Worm (Caenorhabditis elegans) whole organism, L4 larva: Measurements from ENCODE around the gene C08B6.10.

Experiments used
- F10B5.3 ChIP-seq: sonication (generic microtip); optimal IDR thresholded peaks from 2 replicates; lab custom pipeline; 2016; ENCODE audit warnings: mild to moderate bottlenecking, missing genetic modification characterization, missing compliant biosample characterization
- F37D6.2 ChIP-seq: sonication (generic microtip); optimal IDR thresholded peaks from 2 replicates; lab custom pipeline; 2016; ENCODE audit warnings: mild to moderate bottlenecking, missing genetic modification characterization, missing compliant biosample characterization
- T20F7.1 ChIP-seq: fragments of 200-800 bp; sonication (Bioruptor generic); optimal IDR thresholded peaks from 2 replicates; lab custom pipeline; 2018; ENCODE audit warnings: mild to moderate bottlenecking, missing genetic modification characterization, missing compliant biosample characterization
- Y105C5A.15 ChIP-seq: fragments of 200-800 bp; sonication (Bioruptor generic); IDR thresholded peaks from 2 replicates; pipeline ENCODE4 v1.3.6; 2022; ENCODE audit warnings: missing genetic modification characterization, missing compliant biosample characterization
- ZK337.2 ChIP-seq: fragments of 200-800 bp; sonication (Bioruptor generic); IDR thresholded peaks from 2 replicates; pipeline ENCODE4 v1.3.6; 2022; ENCODE audit warnings: missing genetic modification reagents, missing genetic modification characterization, missing compliant biosample characterization
- ZK546.5 ChIP-seq, 2 experiments: sonication (generic microtip); optimal IDR thresholded peaks; 2 replicates each; lab custom pipeline; 2017; ENCODE audit warnings: missing biosample characterization in 2 of 2, missing genetic modification characterization in 2 of 2
- aha-1 ChIP-seq: fragments of 150-350 bp; peaks from one replicate; lab custom pipeline; 2014; ENCODE audit warnings: missing biosample characterization, missing genetic modification characterization
- aly-2 ChIP-seq: sonication (generic microtip); optimal IDR thresholded peaks from 2 replicates; lab custom pipeline; 2018; ENCODE audit warnings: missing biosample characterization, missing genetic modification characterization
- ama-1 ChIP-seq: fragments of 150-350 bp; optimal IDR thresholded peaks from 2 replicates; lab custom pipeline; 2014; ENCODE audit warnings: inconsistent platforms, mixed read lengths
- ceh-62 ChIP-seq: sonication (generic microtip); optimal IDR thresholded peaks from 2 replicates; lab custom pipeline; 2017; ENCODE audit warnings: missing biosample characterization, missing genetic modification characterization
- ceh-82 ChIP-seq: sonication (generic microtip); optimal IDR thresholded peaks from 2 replicates; lab custom pipeline; 2017; ENCODE audit warnings: missing biosample characterization, missing genetic modification characterization
- ces-1 ChIP-seq: fragments of 150-350 bp; sonication (generic microtip); optimal IDR thresholded peaks from 4 replicates; lab custom pipeline; 2014; ENCODE audit warnings: missing biosample characterization, missing genetic modification reagents, missing genetic modification characterization
- ctbp-1 ChIP-seq: fragments of 200-800 bp; sonication (Bioruptor generic); IDR thresholded peaks from 2 replicates; pipeline ENCODE4 v1.3.6; 2022; ENCODE audit warnings: missing genetic modification reagents, missing genetic modification characterization, missing compliant biosample characterization
- daf-12 ChIP-seq: fragments of 150-350 bp; optimal IDR thresholded peaks from 2 replicates; lab custom pipeline; 2014; ENCODE audit warnings: missing biosample characterization, missing genetic modification reagents, missing genetic modification characterization
- daf-16 ChIP-seq, 3 experiments: sonication (generic microtip); optimal IDR thresholded peaks; 2 replicates each; lab custom pipeline; 2016 to 2017; ENCODE audit warnings: missing genetic modification characterization in 3 of 3, missing genetic modification reagents in 3 of 3, mild to moderate bottlenecking in 2 of 3, missing compliant biosample characterization in 2 of 3, missing biosample characterization in 1 of 3, moderate library complexity in 1 of 3
- dmd-8 ChIP-seq: fragments of 200-800 bp; sonication (Bioruptor generic); IDR thresholded peaks from 2 replicates; pipeline ENCODE4 v1.3.6; 2022; ENCODE audit warnings: missing genetic modification characterization, missing compliant biosample characterization
- dmd-9 ChIP-seq: fragments of 200-800 bp; sonication (Bioruptor generic); IDR thresholded peaks from 2 replicates; pipeline ENCODE4 v1.3.6; 2022; ENCODE audit warnings: missing genetic modification reagents, missing genetic modification characterization, missing compliant biosample characterization
- dpl-1 ChIP-seq: fragments of 150-350 bp; optimal IDR thresholded peaks from 2 replicates; lab custom pipeline; 2014; ENCODE audit warnings: missing biosample characterization, missing genetic modification reagents, missing genetic modification characterization
- egl-27 ChIP-seq: sonication (generic microtip); optimal IDR thresholded peaks from 3 replicates; lab custom pipeline; 2017; ENCODE audit warnings: missing biosample characterization, missing genetic modification reagents, missing genetic modification characterization
- egl-43 ChIP-seq: fragments of 200-800 bp; sonication (Bioruptor generic); IDR thresholded peaks from 2 replicates; pipeline ENCODE4 v1.3.6; 2022; ENCODE audit warnings: missing genetic modification reagents, missing genetic modification characterization, missing compliant biosample characterization
- fos-1 ChIP-seq: fragments of 150-350 bp; optimal IDR thresholded peaks from 2 replicates; lab custom pipeline; 2014; ENCODE audit warnings: missing biosample characterization, missing genetic modification characterization
- hif-1 ChIP-seq, 2 experiments: sonication (generic microtip); optimal IDR thresholded peaks; 2 replicates each; lab custom pipeline; 2016 to 2017; ENCODE audit warnings: missing compliant biosample characterization in 2 of 2, missing genetic modification characterization in 2 of 2, missing genetic modification reagents in 2 of 2, missing genotype in 2 of 2, mild to moderate bottlenecking in 1 of 2
- hlh-11 ChIP-seq: fragments of 200-800 bp; sonication (Bioruptor generic); optimal IDR thresholded peaks from 2 replicates; lab custom pipeline; 2018; ENCODE audit warnings: mild to moderate bottlenecking, missing genetic modification characterization, missing compliant biosample characterization
- hmg-1.1 ChIP-seq: fragments of 200-800 bp; sonication (Bioruptor generic); IDR thresholded peaks from 2 replicates; pipeline ENCODE4 v1.3.6; 2022; ENCODE audit warnings: missing genetic modification reagents, missing genetic modification characterization, missing compliant biosample characterization
- jun-1 ChIP-seq: fragments of 150-350 bp; optimal IDR thresholded peaks from 2 replicates; lab custom pipeline; 2014; ENCODE audit warnings: missing biosample characterization, missing genetic modification reagents, missing genetic modification characterization
- lim-7 ChIP-seq: fragments of 200-800 bp; sonication (Bioruptor generic); IDR thresholded peaks from 2 replicates; pipeline ENCODE4 v1.3.6; 2022; ENCODE audit warnings: missing genetic modification characterization, missing compliant biosample characterization
- lin-1 ChIP-seq: fragments of 200-800 bp; sonication (Bioruptor generic); IDR thresholded peaks from 2 replicates; pipeline ENCODE4 v1.3.6; 2022; ENCODE audit warnings: missing genetic modification reagents, missing genetic modification characterization, missing compliant biosample characterization
- lin-15B ChIP-seq: fragments of 150-350 bp; sonication (generic microtip); optimal IDR thresholded peaks from 3 replicates; lab custom pipeline; 2014; ENCODE audit warnings: missing biosample characterization, missing genetic modification characterization
- lin-29 ChIP-seq: fragments of 200-800 bp; sonication (Bioruptor generic); IDR thresholded peaks from 2 replicates; pipeline ENCODE4 v1.3.6; 2022; ENCODE audit warnings: missing genetic modification reagents, missing genetic modification characterization, missing compliant biosample characterization
- lin-38 ChIP-seq: fragments of 200-800 bp; sonication (Bioruptor generic); IDR thresholded peaks from 2 replicates; pipeline ENCODE4 v1.3.6; 2022; ENCODE audit warnings: missing genetic modification reagents, missing genetic modification characterization, missing compliant biosample characterization
- lsy-2 ChIP-seq, 2 experiments: fragments of 150-350 bp in 1 of 2; sonication (generic microtip) in 1 of 2; optimal IDR thresholded peaks; 2 replicates each; lab custom pipeline; 2014 to 2017; ENCODE audit warnings: missing biosample characterization in 2 of 2, missing genetic modification characterization in 2 of 2
- madf-5 ChIP-seq, 2 experiments: fragments of 200-800 bp; sonication (Bioruptor generic); IDR thresholded peaks; 2 replicates each; pipeline ENCODE4 v1.3.6; 2022; ENCODE audit warnings: missing compliant biosample characterization in 2 of 2, missing genetic modification characterization in 2 of 2
- mdl-1 ChIP-seq, 2 experiments: fragments of 150-350 bp in 1 of 2; sonication (generic microtip) in 1 of 2; optimal IDR thresholded peaks; 2 replicates each; lab custom pipeline; 2014 to 2017; ENCODE audit warnings: missing biosample characterization in 2 of 2, missing genetic modification characterization in 2 of 2
- mdt-29 ChIP-seq: fragments of 200-800 bp; sonication (Bioruptor generic); IDR thresholded peaks from 2 replicates; pipeline ENCODE4 v1.3.6; 2022; ENCODE audit warnings: missing genetic modification reagents, missing genetic modification characterization, missing compliant biosample characterization
- mep-1 ChIP-seq: fragments of 150-350 bp; sonication (generic microtip); optimal IDR thresholded peaks from 3 replicates; lab custom pipeline; 2014; ENCODE audit warnings: missing biosample characterization, missing genetic modification characterization
- nhr-10 ChIP-seq: fragments of 150-350 bp; optimal IDR thresholded peaks from 2 replicates; lab custom pipeline; 2014; ENCODE audit warnings: missing biosample characterization, missing genetic modification characterization
- nhr-102 ChIP-seq: sonication (generic microtip); optimal IDR thresholded peaks from 2 replicates; lab custom pipeline; 2016; ENCODE audit warnings: mild to moderate bottlenecking, missing genetic modification characterization, moderate library complexity, missing compliant biosample characterization
- nhr-11 ChIP-seq: fragments of 150-350 bp; optimal IDR thresholded peaks from 2 replicates; lab custom pipeline; 2014; ENCODE audit warnings: missing biosample characterization, missing genetic modification characterization
- nhr-237 ChIP-seq: sonication (generic microtip); optimal IDR thresholded peaks from 2 replicates; lab custom pipeline; 2017; ENCODE audit warnings: missing biosample characterization, missing genetic modification characterization
- nhr-42 ChIP-seq: fragments of 200-800 bp; sonication (Bioruptor generic); IDR thresholded peaks from 2 replicates; pipeline ENCODE4 v1.3.6; 2022; ENCODE audit warnings: missing genetic modification characterization, missing compliant biosample characterization
- php-3 ChIP-seq: fragments of 200-800 bp; sonication (Bioruptor generic); IDR thresholded peaks from 2 replicates; pipeline ENCODE4 v1.3.6; 2022; ENCODE audit warnings: missing genetic modification reagents, missing genetic modification characterization, missing compliant biosample characterization
- pqm-1 ChIP-seq: sonication (generic microtip); optimal IDR thresholded peaks from 2 replicates; lab custom pipeline; 2017; ENCODE audit warnings: missing biosample characterization, missing genetic modification characterization
- rbr-2 ChIP-seq: sonication (generic microtip); optimal IDR thresholded peaks from 2 replicates; lab custom pipeline; 2016; ENCODE audit warnings: missing genotype, missing genetic modification characterization, missing compliant biosample characterization
- saeg-2 ChIP-seq: fragments of 200-800 bp; sonication (Bioruptor generic); IDR thresholded peaks from 2 replicates; pipeline ENCODE4 v1.3.6; 2022; ENCODE audit warnings: missing genetic modification reagents, missing genetic modification characterization, missing compliant biosample characterization
- set-16 ChIP-seq: fragments of 200-800 bp; sonication (Bioruptor generic); IDR thresholded peaks from 2 replicates; pipeline ENCODE4 v1.3.6; 2022; ENCODE audit warnings: missing genetic modification reagents, missing genetic modification characterization, missing compliant biosample characterization
- snpc-4 ChIP-seq: fragments of 150-350 bp; optimal IDR thresholded peaks from 2 replicates; lab custom pipeline; 2014; ENCODE audit warnings: missing biosample characterization, missing genetic modification characterization
- tag-97 ChIP-seq: fragments of 200-800 bp; sonication (Bioruptor generic); IDR thresholded peaks from 2 replicates; pipeline ENCODE4 v1.3.6; 2022; ENCODE audit warnings: missing genetic modification characterization, missing compliant biosample characterization
- unc-130 ChIP-seq: sonication (generic microtip); optimal IDR thresholded peaks from 2 replicates; lab custom pipeline; 2016; ENCODE audit warnings: missing genetic modification reagents, missing genetic modification characterization, missing compliant biosample characterization
- unc-62 ChIP-seq, 3 experiments: fragments of 150-350 bp in 1 of 3; sonication (generic microtip); optimal IDR thresholded peaks in 2 of 3; peaks in 1 of 3; 1 replicate in 1 of 3; 2 replicates in 2 of 3; lab custom pipeline; 2014 to 2017; ENCODE audit warnings: missing biosample characterization in 3 of 3, missing genetic modification characterization in 3 of 3, missing genetic modification reagents in 3 of 3, missing genotype in 1 of 3
- zfp-2 ChIP-seq: sonication (generic microtip); optimal IDR thresholded peaks from 2 replicates; lab custom pipeline; 2016; ENCODE audit warnings: mild to moderate bottlenecking, missing genetic modification characterization, missing compliant biosample characterization
- ztf-11 ChIP-seq: fragments of 150-350 bp; optimal IDR thresholded peaks from 2 replicates; lab custom pipeline; 2014; ENCODE audit warnings: missing biosample characterization, missing genetic modification characterization
- ztf-7 ChIP-seq: fragments of 150-350 bp; optimal IDR thresholded peaks from 2 replicates; lab custom pipeline; 2014; ENCODE audit warnings: missing biosample characterization, missing genetic modification characterization

The C08B6.10 gene

ce11 chrV:10174632-10175075, 49.4 kb downstream of the C08B6.10 start (continued):
- TF ChIP-seq ztf-11 (tag; lab: Kevin White, UChicago) (no peak), snpc-4 (tag; lab: Kevin White, UChicago) (no peak), rbr-2 (tag; lab: Kevin White, UChicago) (peak; percentile 89), F10B5.3 (tag; lab: Kevin White, UChicago) (no peak), nhr-10 (no peak), unc-62 (GFP tag; optimal IDR thresholded peaks at IDR 0.05 in 1 of 2; lab: Kevin White, UChicago) (peak in 1 of 2 experiments; percentile 1), unc-62 (tag; optimal IDR thresholded peaks at IDR 0.05; lab: Kevin White, UChicago) (peak; percentile 33), ceh-82 (tag; lab: Kevin White, UChicago) (no peak), F37D6.2 (tag; lab: Kevin White, UChicago) (peak; percentile 84), nhr-102 (tag; lab: Kevin White, UChicago) (no peak), daf-12 (tag; lab: Kevin White, UChicago) (no peak), dmd-9 (GFP tag; lab: Robert Waterston, UW) (no peak), ztf-7 (tag; lab: Kevin White, UChicago) (no peak), aly-2 (tag; lab: Kevin White, UChicago) (no peak), jun-1 (no peak), aha-1 (tag; lab: Kevin White, UChicago) (peak; percentile 100), madf-5 (GFP tag; IDR thresholded peaks at IDR 0.05; lab: Robert Waterston, UW) (no peak), ceh-62 (tag; lab: Kevin White, UChicago) (no peak), zfp-2 (tag; lab: Kevin White, UChicago) (no peak), nhr-42 (0 out of 2 replicates have a peak, but pooled peaks have one; percentile 15), hmg-1.1 (GFP tag; lab: Robert Waterston, UW) (peak; percentile 82), mep-1 (tag; lab: Kevin White, UChicago) (peak; percentile 85), daf-16 (GFP tag; optimal IDR thresholded peaks at IDR 0.05; lab: Kevin White, UChicago) (no peak), daf-16 (tag; optimal IDR thresholded peaks at IDR 0.05; lab: Kevin White, UChicago) (no peak), ama-1 (no peak), saeg-2 (GFP tag; lab: Robert Waterston, UW) (0 out of 2 replicates have a peak, but pooled peaks have one; percentile 26), pqm-1 (no peak), hlh-11 (tag; lab: Kevin White, UChicago) (peak; percentile 56), ZK337.2 (no peak), egl-27 (no peak), hif-1 (tag; optimal IDR thresholded peaks at IDR 0.05; lab: Kevin White, UChicago) (peak in 1 of 2 experiments; percentile 66), egl-43 (GFP tag; lab: Robert Waterston, UW) (peak; percentile 84), mdt-29 (GFP tag; lab: Robert Waterston, UW) (0 out of 2 replicates have a peak, but pooled peaks have one; percentile 25), nhr-11 (peak; percentile 86), Y105C5A.15 (GFP tag; lab: Robert Waterston, UW) (no peak), lin-1 (GFP tag; lab: Robert Waterston, UW) (no peak), lim-7 (GFP tag; lab: Robert Waterston, UW) (no peak), lin-15B (tag; lab: Kevin White, UChicago) (no peak), tag-97 (GFP tag; lab: Robert Waterston, UW) (no peak), php-3 (GFP tag; lab: Robert Waterston, UW) (no peak), ces-1 (GFP tag; lab: Kevin White, UChicago) (peak; percentile 77), ctbp-1 (peak; percentile 85; the same call in 1 of the 2 replicates), nhr-237 (tag; lab: Kevin White, UChicago) (no peak), lsy-2 (tag; optimal IDR thresholded peaks at IDR 0.05; lab: Kevin White, UChicago) (peak; percentile 62 to 85), lin-38 (GFP tag; lab: Robert Waterston, UW) (peak; percentile 47; the same call in 1 of the 2 replicates), lin-29 (GFP tag; lab: Robert Waterston, UW) (no peak), mdl-1 (tag; optimal IDR thresholded peaks at IDR 0.05; lab: Kevin White, UChicago) (peak; percentile 18 to 90), fos-1 (no peak), set-16 (GFP tag; lab: Robert Waterston, UW) (peak; percentile 81), dpl-1 (GFP tag; lab: Kevin White, UChicago) (no peak), unc-130 (no peak), dmd-8 (GFP tag; lab: Robert Waterston, UW) (no peak), T20F7.1 (no peak), ZK546.5 (tag; optimal IDR thresholded peaks at IDR 0.05; lab: Kevin White, UChicago) (no peak)
